Fruit fly (Drosophila melanogaster): ENCODE results near the gene dachs.

Gene dachs

dm6 chr2L:8478911-8479706 lies 12.5 kb downstream of the dachs start:
- no peak for TF ChIP-seq noc (tag; optimal IDR thresholded peaks at IDR 0.05)

- TF ChIP-seq noc (tag; optimal IDR thresholded peaks at IDR 0.05) = peak; percentile 3
Observed at dm6 chr2L:8480825-8481224, 14.2 kb downstream of the dachs start.

- TF ChIP-seq noc (tag; optimal IDR thresholded peaks at IDR 0.05) = no peak
Observed at dm6 chr2L:8481623-8482424, 15.2 kb downstream of the dachs start, which contains the start of gene CG43796. Gene CG43796, plus strand, starts transcription at chr2L:8482374.

- TF ChIP-seq noc (tag; optimal IDR thresholded peaks at IDR 0.05) = no peak
Observed at dm6 chr2L:8485562-8485961, 18.9 kb downstream of the dachs start.

dm6 chr2L:8488735-8489134 lies 22.1 kb downstream of the dachs start, which contains the start of gene CG13088:
Gene CG13088, plus strand, starts transcription at chr2L:8488981.
- TF ChIP-seq noc (tag; optimal IDR thresholded peaks at IDR 0.05) = no peak

- TF ChIP-seq noc (tag; optimal IDR thresholded peaks at IDR 0.05) = no peak
Observed at dm6 chr2L:8490439-8490838, 23.8 kb downstream of the dachs start, which contains the start of gene CG43400. Gene CG43400, plus strand, starts transcription at chr2L:8490739.

dm6 chr2L:8496269-8496668 lies 29.7 kb downstream of the dachs start, which contains the start of gene Bace:
Gene Bace, minus strand, starts transcription at chr2L:8496307.
- TF ChIP-seq noc (tag; optimal IDR thresholded peaks at IDR 0.05) = no peak

dm6 chr2L:8506729-8507128 lies 40.1 kb downstream of the dachs start, which contains the start of gene Dh31:
Gene Dh31, minus strand, starts transcription at chr2L:8506845.
- TF ChIP-seq noc (tag; optimal IDR thresholded peaks at IDR 0.05) = no peak

- no peak for TF ChIP-seq noc (tag; optimal IDR thresholded peaks at IDR 0.05)
Observed at dm6 chr2L:8511723-8512122, 45.1 kb downstream of the dachs start, which contains the start of gene CG13096. Gene CG13096, minus strand, starts transcription at chr2L:8511866.

dm6 chr2L:8514748-8515147 lies 48.1 kb downstream of the dachs start, which contains the start of the genes CG13097 and PIG-U:
Gene CG13097, minus strand, starts transcription at chr2L:8514868.
Gene PIG-U, plus strand, starts transcription at chr2L:8515096.
- no peak for TF ChIP-seq noc (tag; optimal IDR thresholded peaks at IDR 0.05)

dm6 chr2L:8517256-8517694 lies 50.7 kb downstream of the dachs start, which contains the start of the genes mRpL51 and Uba4:
Gene mRpL51, minus strand, starts transcription at chr2L:8517380.
Gene Uba4, plus strand, starts transcription at chr2L:8517411.
- peak; percentile 62 for TF ChIP-seq noc (tag; optimal IDR thresholded peaks at IDR 0.05)

dm6 chr2L:8519390-8519789 lies 52.8 kb downstream of the dachs start, which contains the start of gene Sgp:
Gene Sgp, plus strand, starts transcription at chr2L:8519690.
- no peak for TF ChIP-seq noc (tag; optimal IDR thresholded peaks at IDR 0.05)

- peak; percentile 15 for TF ChIP-seq noc (tag; optimal IDR thresholded peaks at IDR 0.05)
Observed at dm6 chr2L:8521724-8522309, 55.2 kb downstream of the dachs start, which contains the start of gene Acer. Gene Acer, plus strand, starts transcription at chr2L:8521933.

dm6 chr2L:8522781-8523180 lies 56.2 kb downstream of the dachs start:
- TF ChIP-seq noc (tag; optimal IDR thresholded peaks at IDR 0.05) = no peak

- no peak for TF ChIP-seq noc (tag; optimal IDR thresholded peaks at IDR 0.05)
Observed at dm6 chr2L:8525000-8525399, 58.4 kb downstream of the dachs start.

- TF ChIP-seq noc (tag; optimal IDR thresholded peaks at IDR 0.05) = peak; percentile 31
Observed at dm6 chr2L:8528318-8528717, 61.7 kb downstream of the dachs start, which contains the start of the genes lmgA and lmgB. Gene lmgA, minus strand, starts transcription at chr2L:8528618. Gene lmgB, minus strand, starts transcription at chr2L:8528618.
